Worm (Caenorhabditis elegans): Measurements from ENCODE around the gene C36E6.8.

ce11 chrX:17451410-17451809, 12.9 kb downstream of the C36E6.8 start, which contains the start of gene C36E6.2:
- TF ChIP-seq ama-1 (optimal IDR thresholded peaks at IDR 0.05): no peak
- TF ChIP-seq ets-7 (tag; optimal IDR thresholded peaks at IDR 0.05): no peak
